Fruit fly (Drosophila melanogaster): ENCODE results near the gene CG11437.
A peak's percentile ranks its signal among the peaks of the same experiment; 100 is the strongest.

- TF ChIP-seq CG34367 (tag; optimal IDR thresholded peaks at IDR 0.05) (no peak), Pif1A (GFP tag; optimal IDR thresholded peaks at IDR 0.05) (no peak), gl (tag; optimal IDR thresholded peaks at IDR 0.05) (no peak), rn (GFP tag; IDR thresholded peaks at IDR 0.05) (no peak), CG9948 (tag; optimal IDR thresholded peaks at IDR 0.05) (no peak), CG8301 (tag; optimal IDR thresholded peaks at IDR 0.05) (no peak), CG15710 (tag; optimal IDR thresholded peaks at IDR 0.05) (no peak), CG8159 (tag; optimal IDR thresholded peaks at IDR 0.05) (no peak), CG14655 (GFP tag; optimal IDR thresholded peaks at IDR 0.05) (no peak), CG32121 (GFP tag; IDR thresholded peaks at IDR 0.05) (no peak), EcR (GFP tag; optimal IDR thresholded peaks at IDR 0.05) (no peak), D1 (tag; optimal IDR thresholded peaks at IDR 0.05) (no peak), CG13204 (GFP tag; optimal IDR thresholded peaks at IDR 0.05) (peak; percentile 86), CG10348 (GFP tag; IDR thresholded peaks at IDR 0.05) (no peak)
Observed at dm6 chr3L:22458898-22459524, 9.7 kb upstream of the CG11437 start.

All from whole organism, pupa.